Fruit fly (Drosophila melanogaster) whole organism, embryonic: ENCODE data around the gene PIG-Wb.

Experiments
- ATbp ChIP-seq: fragments of 200-800 bp; sonication (Bioruptor generic); optimal IDR thresholded peaks from 2 replicates; lab custom pipeline; 2017; ENCODE audit warnings: missing biosample characterization, mild to moderate bottlenecking, missing genetic modification characterization, missing genetic modification reagents
- C15 ChIP-seq: fragments of 200-800 bp; sonication (Bioruptor generic); IDR thresholded peaks from 3 replicates; pipeline ENCODE4 v1.3.6; 2022; ENCODE audit warnings: missing biosample characterization, missing genetic modification characterization
- CG10274 ChIP-seq: fragments of 200-800 bp; sonication (Bioruptor generic); optimal IDR thresholded peaks from 3 replicates; lab custom pipeline; 2017; ENCODE audit warnings: missing biosample characterization, mild to moderate bottlenecking, missing genetic modification characterization
- CG11093 ChIP-seq: fragments of 200-800 bp; sonication (Bioruptor generic); IDR thresholded peaks from 3 replicates; pipeline ENCODE4 v1.3.6; 2022; ENCODE audit warnings: missing biosample characterization, missing genetic modification characterization
- CG11504 ChIP-seq: fragments of 200-800 bp; sonication (Bioruptor generic); optimal IDR thresholded peaks from 3 replicates; lab custom pipeline; 2019; ENCODE audit warnings: missing biosample characterization, mild to moderate bottlenecking, missing genetic modification characterization, moderate library complexity
- CG11560 ChIP-seq: fragments of 200-800 bp; sonication (Bioruptor generic); IDR thresholded peaks from 3 replicates; pipeline ENCODE4 v1.3.6; 2022; ENCODE audit warnings: missing biosample characterization, missing genetic modification characterization
- CG1233 ChIP-seq: fragments of 200-800 bp; sonication (Bioruptor generic); optimal IDR thresholded peaks from 4 replicates; lab custom pipeline; 2018; ENCODE audit warnings: missing biosample characterization, mild to moderate bottlenecking, missing genetic modification characterization
- CG14050 ChIP-seq: fragments of 200-800 bp; sonication (Bioruptor generic); IDR thresholded peaks from 3 replicates; pipeline ENCODE4 v1.3.6; 2022; ENCODE audit warnings: missing biosample characterization, missing genetic modification characterization
- CG15011 ChIP-seq: fragments of 200-800 bp; sonication (Bioruptor generic); optimal IDR thresholded peaks from 3 replicates; lab custom pipeline; 2018; ENCODE audit warnings: missing biosample characterization, mild to moderate bottlenecking, missing genetic modification characterization
- CG15073 ChIP-seq: fragments of 200-800 bp; sonication (Bioruptor generic); optimal IDR thresholded peaks from 2 replicates; lab custom pipeline; 2016; ENCODE audit warnings: missing biosample characterization, missing genetic modification characterization
- CG15269 ChIP-seq: fragments of 200-800 bp; sonication (Bioruptor generic); optimal IDR thresholded peaks from 2 replicates; lab custom pipeline; 2018; ENCODE audit warnings: missing biosample characterization, mild to moderate bottlenecking, missing genetic modification characterization, moderate library complexity
- CG1529 ChIP-seq: fragments of 200-800 bp; sonication (Bioruptor generic); optimal IDR thresholded peaks from 3 replicates; lab custom pipeline; 2018; ENCODE audit warnings: missing biosample characterization, missing genetic modification characterization
- CG17568 ChIP-seq: fragments of 200-800 bp; sonication (Bioruptor generic); optimal IDR thresholded peaks from 2 replicates; lab custom pipeline; 2018; ENCODE audit warnings: missing biosample characterization, mild to moderate bottlenecking, missing genetic modification characterization, moderate library complexity
- CG18764 ChIP-seq: fragments of 200-800 bp; sonication (Bioruptor generic); optimal IDR thresholded peaks from 3 replicates; lab custom pipeline; 2016; ENCODE audit warnings: missing biosample characterization, missing genetic modification characterization
- CG2120 ChIP-seq: fragments of 200-800 bp; sonication (Bioruptor generic); optimal IDR thresholded peaks from 3 replicates; lab custom pipeline; 2016; ENCODE audit warnings: missing biosample characterization, missing genetic modification characterization
- CG30403 ChIP-seq: fragments of 200-800 bp; sonication (Bioruptor generic); optimal IDR thresholded peaks from 3 replicates; lab custom pipeline; 2016; ENCODE audit warnings: missing biosample characterization, missing genetic modification characterization
- CG3065 ChIP-seq: fragments of 200-800 bp; sonication (Bioruptor generic); optimal IDR thresholded peaks from 2 replicates; lab custom pipeline; 2016; ENCODE audit warnings: missing biosample characterization, missing genetic modification characterization
- CG4360 ChIP-seq: fragments of 200-800 bp; sonication (Bioruptor generic); IDR thresholded peaks from 2 replicates; pipeline ENCODE4 v1.3.6; 2022; ENCODE audit warnings: missing biosample characterization, missing genetic modification characterization
- CG6175 ChIP-seq: fragments of 200-800 bp; sonication (Bioruptor generic); IDR thresholded peaks from 3 replicates; pipeline ENCODE4 v1.3.6; 2022; ENCODE audit warnings: missing biosample characterization, missing genetic modification characterization
- CG6654 ChIP-seq: fragments of 200-800 bp; sonication (Bioruptor generic); optimal IDR thresholded peaks from 2 replicates; lab custom pipeline; 2017; ENCODE audit warnings: missing biosample characterization, mild to moderate bottlenecking, missing genetic modification characterization
- CG7357 ChIP-seq: fragments of 200-800 bp; sonication (Bioruptor generic); IDR thresholded peaks from 3 replicates; pipeline ENCODE4 v1.3.6; 2022; ENCODE audit warnings: missing biosample characterization, missing genetic modification characterization
- CG7556 ChIP-seq: fragments of 200-800 bp; sonication (Bioruptor generic); optimal IDR thresholded peaks from 2 replicates; lab custom pipeline; 2017; ENCODE audit warnings: missing biosample characterization, mild to moderate bottlenecking, missing genetic modification characterization
- Dbx ChIP-seq: fragments of 200-800 bp; sonication (Bioruptor generic); IDR thresholded peaks from 3 replicates; pipeline ENCODE4 v1.3.6; 2022; ENCODE audit warnings: missing biosample characterization, missing genetic modification characterization
- E2f2 ChIP-seq: fragments of 200-800 bp; sonication (Bioruptor generic); IDR thresholded peaks from 2 replicates; pipeline ENCODE4 v1.3.6; 2022; ENCODE audit warnings: missing biosample characterization, missing genetic modification characterization
- Fer3 ChIP-seq: fragments of 200-800 bp; sonication (Bioruptor generic); optimal IDR thresholded peaks from 2 replicates; lab custom pipeline; 2018; ENCODE audit warnings: missing biosample characterization, mild to moderate bottlenecking, missing genetic modification characterization, moderate library complexity
- Lhr ChIP-seq: fragments of 200-800 bp; sonication (Bioruptor generic); optimal IDR thresholded peaks from 3 replicates; lab custom pipeline; 2017; ENCODE audit warnings: mild to moderate bottlenecking, missing biosample characterization, missing genetic modification reagents, missing genetic modification characterization
- Mrtf ChIP-seq: fragments of 200-800 bp; sonication (Bioruptor generic); IDR thresholded peaks from 3 replicates; pipeline ENCODE4 v1.3.6; 2022; ENCODE audit warnings: missing biosample characterization, missing genetic modification characterization
- Nf-YB ChIP-seq: fragments of 200-800 bp; sonication (Bioruptor generic); optimal IDR thresholded peaks from 3 replicates; lab custom pipeline; 2019; ENCODE audit warnings: missing biosample characterization, mild to moderate bottlenecking, missing genetic modification characterization, moderate library complexity
- Sox100B ChIP-seq: fragments of 200-800 bp; sonication (Bioruptor generic); optimal IDR thresholded peaks from 3 replicates; lab custom pipeline; 2018; ENCODE audit warnings: missing biosample characterization, mild to moderate bottlenecking, missing genetic modification characterization
- YL-1 ChIP-seq: fragments of 200-800 bp; sonication (Bioruptor generic); optimal IDR thresholded peaks from 3 replicates; lab custom pipeline; 2017; ENCODE audit warnings: missing biosample characterization, mild to moderate bottlenecking, missing genetic modification characterization
- abd-A ChIP-seq: fragments of 200-800 bp; sonication (Bioruptor generic); optimal IDR thresholded peaks from 3 replicates; lab custom pipeline; 2019; ENCODE audit warnings: missing biosample characterization, mild to moderate bottlenecking, missing genetic modification characterization, moderate library complexity
- ac ChIP-seq: fragments of 200-800 bp; sonication (Bioruptor generic); optimal IDR thresholded peaks from 3 replicates; lab custom pipeline; 2017; ENCODE audit warnings: missing biosample characterization, mild to moderate bottlenecking, missing genetic modification characterization
- ci ChIP-seq: fragments of 200-800 bp; sonication (Bioruptor generic); IDR thresholded peaks from 3 replicates; pipeline ENCODE4 v1.3.6; 2022; ENCODE audit warnings: missing biosample characterization, missing genetic modification characterization
- da ChIP-seq: fragments of 200-800 bp; sonication (Bioruptor generic); optimal IDR thresholded peaks from 2 replicates; lab custom pipeline; 2016; ENCODE audit warnings: missing biosample characterization, missing genetic modification characterization
- dmrt99B ChIP-seq: fragments of 200-800 bp; sonication (Bioruptor generic); optimal IDR thresholded peaks from 2 replicates; lab custom pipeline; 2018; ENCODE audit warnings: missing biosample characterization, mild to moderate bottlenecking, missing genetic modification characterization, moderate library complexity
- dpn ChIP-seq, 2 experiments: fragments of 200-800 bp; sonication (Bioruptor generic); optimal IDR thresholded peaks; 3 replicates each; lab custom pipeline; 2016; ENCODE audit warnings: missing biosample characterization in 2 of 2, missing genetic modification characterization in 2 of 2
- ems ChIP-seq: fragments of 200-800 bp; sonication (Bioruptor generic); optimal IDR thresholded peaks from 3 replicates; lab custom pipeline; 2016; ENCODE audit warnings: missing biosample characterization, missing genetic modification characterization
- esg ChIP-seq: fragments of 200-800 bp; sonication (Bioruptor generic); conservative IDR thresholded peaks from 2 replicates; pipeline ENCODE4 v1.3.6; 2022; ENCODE audit warnings: missing biosample characterization, missing genetic modification characterization
- ken ChIP-seq: fragments of 200-800 bp; sonication (Bioruptor generic); IDR thresholded peaks from 3 replicates; pipeline ENCODE4 v1.3.6; 2022; ENCODE audit warnings: missing biosample characterization, missing genetic modification characterization
- lbe ChIP-seq: fragments of 200-800 bp; sonication (Bioruptor generic); optimal IDR thresholded peaks from 2 replicates; lab custom pipeline; 2016; ENCODE audit warnings: missing biosample characterization, mild to moderate bottlenecking, missing genetic modification characterization
- lmd ChIP-seq: fragments of 200-800 bp; sonication (Bioruptor generic); IDR thresholded peaks from 2 replicates; pipeline ENCODE4 v1.3.6; 2022; ENCODE audit warnings: missing biosample characterization, missing genetic modification characterization
- onecut ChIP-seq: fragments of 200-800 bp; sonication (Bioruptor generic); IDR thresholded peaks from 2 replicates; pipeline ENCODE4 v1.3.6; 2022; ENCODE audit warnings: missing biosample characterization, missing genetic modification characterization
- p53 ChIP-seq: fragments of 200-800 bp; sonication (Bioruptor generic); optimal IDR thresholded peaks from 2 replicates; lab custom pipeline; 2016; ENCODE audit warnings: missing biosample characterization, missing genetic modification characterization
- pho ChIP-seq: fragments of 200-800 bp; sonication (Bioruptor generic); optimal IDR thresholded peaks from 2 replicates; lab custom pipeline; 2016; ENCODE audit warnings: missing biosample characterization, missing genetic modification characterization
- sob ChIP-seq: fragments of 200-800 bp; sonication (Bioruptor generic); IDR thresholded peaks from 2 replicates; pipeline ENCODE4 v1.3.6; 2022; ENCODE audit warnings: missing biosample characterization, missing genetic modification characterization
- ssp ChIP-seq: fragments of 200-800 bp; sonication (Bioruptor generic); IDR thresholded peaks from 2 replicates; pipeline ENCODE4 v1.3.6; 2022; ENCODE audit warnings: missing biosample characterization, missing genetic modification characterization
- stc ChIP-seq: fragments of 200-800 bp; sonication (Bioruptor generic); IDR thresholded peaks from 2 replicates; pipeline ENCODE4 v1.3.6; 2022; ENCODE audit warnings: missing biosample characterization, missing genetic modification characterization
- toy ChIP-seq: fragments of 200-800 bp; sonication (Bioruptor generic); IDR thresholded peaks from 2 replicates; pipeline ENCODE4 v1.3.6; 2022; ENCODE audit warnings: missing biosample characterization, missing genetic modification characterization
- tx ChIP-seq: fragments of 200-800 bp; sonication (Bioruptor generic); optimal IDR thresholded peaks from 2 replicates; lab custom pipeline; 2016; ENCODE audit warnings: missing biosample characterization, missing genetic modification characterization
- wek ChIP-seq: fragments of 200-800 bp; sonication (Bioruptor generic); optimal IDR thresholded peaks from 3 replicates; lab custom pipeline; 2018; ENCODE audit warnings: missing biosample characterization, mild to moderate bottlenecking, missing genetic modification characterization, moderate library complexity

The PIG-Wb gene

DNA sequence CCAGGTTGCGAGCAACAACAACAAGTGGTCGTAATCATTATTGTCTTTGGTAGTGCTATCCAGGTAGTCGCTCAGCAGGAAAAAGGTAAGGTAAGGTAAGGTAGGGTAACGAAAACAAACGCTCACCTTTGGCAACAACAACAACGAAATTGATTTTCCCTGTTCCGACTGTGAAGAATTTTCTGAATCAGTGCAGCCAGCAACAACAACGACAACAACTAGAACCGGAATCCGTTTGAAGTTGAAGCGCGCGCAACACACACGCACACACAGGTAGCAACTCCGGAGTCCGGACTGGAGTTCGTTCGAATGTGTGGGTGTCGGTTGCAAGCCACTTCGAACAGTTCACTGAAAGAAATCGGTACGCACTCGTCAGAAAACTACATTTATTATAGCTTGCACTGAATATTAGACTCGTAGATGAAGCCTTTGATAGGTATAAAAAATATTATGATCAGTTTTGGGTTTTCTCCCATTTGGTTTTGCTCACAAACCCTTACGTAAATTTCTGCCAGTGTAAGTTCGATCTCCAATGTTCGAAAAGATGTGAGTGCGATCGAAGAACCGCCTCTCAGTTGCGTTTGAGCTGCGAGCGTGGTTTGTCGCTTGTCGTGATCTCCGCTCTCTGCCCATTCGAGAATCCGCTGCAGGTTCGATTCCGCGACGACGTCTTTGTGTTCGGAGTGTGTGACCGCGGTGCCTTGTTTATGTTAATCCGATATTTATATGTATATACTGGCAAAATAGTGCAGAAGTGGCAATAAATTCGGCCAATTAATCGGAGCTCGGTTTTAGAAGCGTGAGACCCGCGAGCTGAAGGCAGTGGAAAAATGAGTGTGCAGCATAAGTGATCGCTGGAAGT, 8.7 kb upstream of the PIG-Wb start, which contains the start of gene CG13921 (continued):
- peak; percentile 97 for TF ChIP-seq Sox100B (GFP tag; lab: Kevin White, UChicago)
- peak; percentile 88 for TF ChIP-seq Nf-YB (GFP tag; lab: Kevin White, UChicago)
- TF ChIP-seq sob (GFP tag; lab: Robert Waterston, UW), result peak; percentile 99
- peak; percentile 99 for TF ChIP-seq CG7556 (GFP tag; lab: Kevin White, UChicago)
- TF ChIP-seq C15 (GFP tag; lab: Robert Waterston, UW), result peak; percentile 98
- TF ChIP-seq lmd (GFP tag; lab: Robert Waterston, UW), result peak; percentile 99
- peak; percentile 95 for TF ChIP-seq CG10274 (GFP tag; lab: Kevin White, UChicago)
- peak; percentile 97 for TF ChIP-seq CG11093 (GFP tag; lab: Robert Waterston, UW)
- no peak for TF ChIP-seq CG17568
- peak; percentile 98 for TF ChIP-seq CG2120 (GFP tag; lab: Kevin White, UChicago)
- peak; percentile 99 for TF ChIP-seq CG18764 (GFP tag; lab: Kevin White, UChicago)
- peak; percentile 98 for TF ChIP-seq tx (GFP tag; lab: Kevin White, UChicago)
- TF ChIP-seq Fer3, result peak; percentile 98
- peak; percentile 98 for TF ChIP-seq CG11504 (tag; lab: Kevin White, UChicago)
- TF ChIP-seq ATbp, result peak; percentile 99
- TF ChIP-seq da (GFP tag; lab: Kevin White, UChicago), result peak; percentile 97
- peak; percentile 98 for TF ChIP-seq p53 (GFP tag; lab: Kevin White, UChicago)
- peak; percentile 98 for TF ChIP-seq CG4360
- peak; percentile 95 for TF ChIP-seq wek (GFP tag; lab: Kevin White, UChicago)
- TF ChIP-seq stc (GFP tag; lab: Robert Waterston, UW), result peak; percentile 99
- peak; percentile 96 for TF ChIP-seq CG7357 (GFP tag; lab: Robert Waterston, UW)
- TF ChIP-seq CG15011 (GFP tag; lab: Kevin White, UChicago), result peak; percentile 98
- TF ChIP-seq Dbx (GFP tag; lab: Robert Waterston, UW), result peak; percentile 99
- TF ChIP-seq CG6654, result peak; percentile 92
- peak; percentile 98 for TF ChIP-seq Lhr
- TF ChIP-seq CG30403, result peak; percentile 100
- TF ChIP-seq CG15073 (GFP tag; lab: Kevin White, UChicago), result peak; percentile 91
- peak; percentile 89 for TF ChIP-seq CG11560 (tag; lab: Robert Waterston, UW)
- TF ChIP-seq onecut (GFP tag; lab: Robert Waterston, UW), result peak; percentile 99
- peak; percentile 98 for TF ChIP-seq CG14050 (GFP tag; lab: Robert Waterston, UW)
- peak; percentile 69 for TF ChIP-seq abd-A (tag; lab: Kevin White, UChicago)
- TF ChIP-seq ac (GFP tag; lab: Kevin White, UChicago), result peak; percentile 95
- peak; percentile 98 for TF ChIP-seq toy (GFP tag; lab: Robert Waterston, UW)
- TF ChIP-seq ken, result peak; percentile 99
- peak; percentile 97 for TF ChIP-seq pho (GFP tag; lab: Kevin White, UChicago)
- peak; percentile 99 for TF ChIP-seq ems
- peak; percentile 99 for TF ChIP-seq esg (GFP tag; lab: Robert Waterston, UW)
- TF ChIP-seq CG6175 (GFP tag; lab: Robert Waterston, UW), result peak; percentile 98
- TF ChIP-seq CG1529 (GFP tag; lab: Kevin White, UChicago), result peak; percentile 98
- peak; percentile 99 for TF ChIP-seq dpn (GFP tag; optimal IDR thresholded peaks at IDR 0.05; lab: Kevin White, UChicago)
- peak; percentile 98 for TF ChIP-seq CG15269 (tag; lab: Kevin White, UChicago)
- TF ChIP-seq E2f2 (GFP tag; lab: Robert Waterston, UW), result peak; percentile 85
- peak; percentile 92 for TF ChIP-seq ssp (GFP tag; lab: Robert Waterston, UW)
- TF ChIP-seq CG3065 (GFP tag; lab: Kevin White, UChicago), result peak; percentile 98
- peak; percentile 98 for TF ChIP-seq Mrtf (GFP tag; lab: Robert Waterston, UW)
- TF ChIP-seq ci (GFP tag; lab: Robert Waterston, UW), result peak; percentile 100
- peak; percentile 99 for TF ChIP-seq dmrt99B (tag; lab: Kevin White, UChicago)
- peak; percentile 96 for TF ChIP-seq YL-1
- peak; percentile 99 for TF ChIP-seq CG1233 (GFP tag; lab: Kevin White, UChicago)
- TF ChIP-seq lbe, result peak; percentile 98
